Fruit fly (Drosophila melanogaster) whole organism, embryonic: ENCODE measurements around the gene CG11679.

Experiments
- Awh ChIP-seq: fragments of 200-800 bp; sonication (Bioruptor generic); IDR thresholded peaks from 2 replicates; pipeline ENCODE4, ENCODE4 v1.3.6; 2022; ENCODE audit warnings: missing biosample characterization, missing genetic modification characterization
- CG15269 ChIP-seq: fragments of 200-800 bp; sonication (Bioruptor generic); optimal IDR thresholded peaks from 2 replicates; lab custom pipeline; 2018; ENCODE audit warnings: missing biosample characterization, mild to moderate bottlenecking, missing genetic modification characterization, moderate library complexity
- ERR ChIP-seq: fragments of 200-800 bp; sonication (Bioruptor generic); optimal IDR thresholded peaks from 2 replicates; lab custom pipeline; 2016; ENCODE audit warnings: missing biosample characterization, missing genetic modification characterization
- dpn ChIP-seq, 2 experiments: fragments of 200-800 bp; sonication (Bioruptor generic); optimal IDR thresholded peaks; 3 replicates each; lab custom pipeline; 2016; ENCODE audit warnings: missing biosample characterization in 2 of 2, missing genetic modification characterization in 2 of 2
- fru ChIP-seq: fragments of >200 bp; optimal IDR thresholded peaks from 2 replicates; lab custom pipeline; 2017
- ftz-f1 ChIP-seq: fragments of 200-800 bp; sonication (Bioruptor generic); optimal IDR thresholded peaks from 2 replicates; lab custom pipeline; 2016; ENCODE audit warnings: missing biosample characterization, missing genetic modification characterization

DNA sequence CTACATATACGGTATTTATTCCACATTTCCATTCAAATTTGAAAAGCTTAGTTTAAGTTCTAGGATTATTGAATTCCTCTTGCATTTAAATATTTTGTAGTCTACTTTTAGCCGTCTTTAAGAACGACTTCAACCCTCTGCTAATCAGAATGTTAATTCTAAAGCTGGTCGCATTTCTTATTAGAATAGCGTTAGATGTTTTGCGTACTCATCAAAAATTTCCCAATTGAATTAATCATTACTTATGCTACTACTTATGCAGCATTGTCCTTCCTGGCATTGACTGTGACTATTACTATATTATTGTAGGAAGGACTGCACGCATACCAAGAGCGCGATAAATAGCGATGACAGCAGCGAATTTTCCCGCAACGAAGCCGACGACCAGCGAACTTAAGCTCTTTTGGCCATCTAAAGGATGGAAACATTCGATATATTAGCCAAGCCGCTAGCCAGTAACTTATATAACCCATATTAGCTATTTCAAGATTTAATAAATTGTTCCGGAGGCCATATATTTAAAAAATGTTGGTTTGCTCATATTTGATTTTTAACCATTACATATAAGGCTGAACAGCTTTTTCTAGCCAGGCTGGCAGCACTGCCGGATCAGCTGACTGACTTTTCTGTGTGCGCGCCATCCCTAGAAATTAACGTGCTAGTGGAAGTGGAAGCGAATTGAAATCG is 41.8 kb downstream of the CG11679 start, which contains the start of gene CG8128:
- TF ChIP-seq ERR = no peak
- no peak for TF ChIP-seq CG15269 (tag; lab: Kevin White, UChicago)
- no peak for TF ChIP-seq fru
- no peak for TF ChIP-seq ftz-f1
- no peak for TF ChIP-seq dpn (GFP tag; optimal IDR thresholded peaks at IDR 0.05; lab: Kevin White, UChicago)
- TF ChIP-seq Awh = no peak
